Worm (Caenorhabditis elegans) whole organism, L3 larva: ENCODE measurements around the gene K12D12.4.

ENCODE experiments used
- aly-2 ChIP-seq: fragments of 150-350 bp; optimal IDR thresholded peaks from 2 replicates; lab custom pipeline; 2014; ENCODE audit warnings: missing biosample characterization, missing genetic modification characterization
- elt-2 ChIP-seq: sonication (generic microtip); optimal IDR thresholded peaks from 2 replicates; lab custom pipeline; 2016; ENCODE audit warnings: missing genetic modification reagents, mild to moderate bottlenecking, missing genetic modification characterization, missing compliant biosample characterization
- jun-1 ChIP-seq: fragments of 150-350 bp; optimal IDR thresholded peaks from 2 replicates; lab custom pipeline; 2014; ENCODE audit warnings: missing biosample characterization, missing genetic modification reagents, missing genetic modification characterization
- nhr-12 ChIP-seq: fragments of 150-350 bp; optimal IDR thresholded peaks from 2 replicates; lab custom pipeline; 2014; ENCODE audit warnings: missing biosample characterization, missing genetic modification characterization
- zag-1 ChIP-seq: fragments of 150-350 bp; optimal IDR thresholded peaks from 2 replicates; lab custom pipeline; 2014; ENCODE audit warnings: missing biosample characterization, missing genetic modification characterization
- ztf-11 ChIP-seq: fragments of 150-350 bp; optimal IDR thresholded peaks from 2 replicates; lab custom pipeline; 2014; ENCODE audit warnings: missing biosample characterization, missing genetic modification characterization
- ztf-4 ChIP-seq: fragments of 150-350 bp; optimal IDR thresholded peaks from 2 replicates; lab custom pipeline; 2014; ENCODE audit warnings: missing biosample characterization, missing genetic modification characterization

DNA sequence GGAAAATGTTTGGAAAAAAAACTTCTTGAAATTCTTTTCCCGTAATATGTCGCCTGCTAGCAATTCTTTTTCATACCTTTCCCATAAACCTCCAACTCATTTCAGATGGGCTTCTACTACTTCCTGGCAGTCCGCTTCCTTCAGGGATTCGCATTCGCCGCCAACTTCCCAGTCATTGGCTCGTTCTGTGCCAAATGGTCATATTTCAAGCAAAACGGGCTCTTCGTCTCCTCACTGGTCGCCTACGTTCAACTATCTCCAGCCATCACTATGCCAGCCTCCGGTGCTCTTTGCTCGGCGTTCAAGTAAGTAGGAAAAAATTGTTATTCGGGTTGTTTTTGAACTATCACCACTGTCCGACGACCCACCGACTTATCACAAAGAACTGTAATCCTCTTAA lies 21.5 kb downstream of the K12D12.4 start:
- TF ChIP-seq ztf-4 (no peak), zag-1 (tag; lab: Kevin White, UChicago) (no peak), elt-2 (no peak), jun-1 (tag; lab: Kevin White, UChicago) (no peak), nhr-12 (no peak), aly-2 (tag; lab: Kevin White, UChicago) (no peak), ztf-11 (no peak)
